Worm (Caenorhabditis elegans): Measurements from ENCODE around the gene C15F1.8.
A peak's percentile ranks its signal among the peaks of the same experiment; 100 is the strongest.

C15F1.8 gene

DNA sequence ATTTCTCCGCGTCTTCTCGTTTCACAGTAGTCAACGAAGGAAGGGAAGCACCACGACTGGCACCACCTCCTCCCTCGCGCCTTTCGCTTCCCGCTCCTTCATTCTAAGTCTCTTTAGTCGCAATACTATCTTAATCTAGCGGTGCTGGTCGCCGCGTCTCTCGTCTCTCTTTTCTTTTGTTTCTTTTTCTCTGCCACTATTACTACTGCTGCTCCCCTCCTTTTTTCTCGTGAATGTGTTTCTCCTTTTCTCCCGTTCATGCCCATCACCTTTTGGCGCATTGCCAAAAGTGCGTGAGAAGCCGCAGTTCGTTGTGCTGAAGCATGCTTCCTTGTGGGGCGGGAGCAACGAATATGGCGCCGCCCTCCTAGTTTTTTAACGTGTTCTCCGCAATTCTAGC is 51.1 kb downstream of the C15F1.8 start (continued):
- TF ChIP-seq rec-8 (tag; optimal IDR thresholded peaks at IDR 0.05) (no peak), ets-4 (GFP tag; optimal IDR thresholded peaks at IDR 0.05) (peak; percentile 39), sptf-2 (GFP tag; optimal IDR thresholded peaks at IDR 0.05) (no peak), mxl-1 (tag; optimal IDR thresholded peaks at IDR 0.05) (no peak), him-1 (tag; optimal IDR thresholded peaks at IDR 0.05) (no peak), nhr-80 (tag; optimal IDR thresholded peaks at IDR 0.05) (peak; percentile 95), sea-2 (GFP tag; IDR thresholded peaks at IDR 0.05) (no peak), ztf-22 (GFP tag; optimal IDR thresholded peaks at IDR 0.05) (peak; percentile 32), B0035.1 (tag; optimal IDR thresholded peaks at IDR 0.05) (no peak), let-607 (tag; optimal IDR thresholded peaks at IDR 0.05) (peak in 1 of 2 experiments; percentile 32), rcor-1 (GFP tag; IDR thresholded peaks at IDR 0.05) (0 out of 2 replicates have a peak, but pooled peaks have one; percentile 30), attf-5 (GFP tag; optimal IDR thresholded peaks at IDR 0.05) (peak; percentile 73), lin-54 (GFP tag; optimal IDR thresholded peaks at IDR 0.05) (peak; percentile 41), ztf-28 (GFP tag; IDR thresholded peaks at IDR 0.05) (no peak), lin-35 (GFP tag; optimal IDR thresholded peaks at IDR 0.05) (no peak), Y53F4B.3 (GFP tag; IDR thresholded peaks at IDR 0.05) (no peak), ztf-26 (tag; optimal IDR thresholded peaks at IDR 0.05) (no peak), madf-8 (GFP tag; conservative IDR thresholded peaks at IDR 0.05) (no peak), C17E4.6 (GFP tag; IDR thresholded peaks at IDR 0.05) (no peak), F22D6.2 (tag; optimal IDR thresholded peaks at IDR 0.05) (no peak), dpl-1 (GFP tag; optimal IDR thresholded peaks at IDR 0.05) (no peak), ZK185.1 (tag; optimal IDR thresholded peaks at IDR 0.05; ENCODE audit: poor library complexity, severe bottlenecking) (peak; percentile 8), F39B2.1 (GFP tag; IDR thresholded peaks at IDR 0.05) (no peak), ceh-27 (GFP tag; optimal IDR thresholded peaks at IDR 0.05) (peak; percentile 45), madf-6 (GFP tag; IDR thresholded peaks at IDR 0.05) (no peak), mes-4 (tag; optimal IDR thresholded peaks at IDR 0.05) (no peak), pbrm-1 (GFP tag; IDR thresholded peaks at IDR 0.05) (peak; percentile 39; the same call in 1 of the 2 replicates), madf-10 (tag; optimal IDR thresholded peaks at IDR 0.05) (peak; percentile 63), C06A6.2 (GFP tag; conservative IDR thresholded peaks at IDR 0.05) (no peak), F52B5.7 (tag; optimal IDR thresholded peaks at IDR 0.05) (no peak), F57A8.1 (GFP tag; optimal IDR thresholded peaks at IDR 0.05) (no peak), ztf-6 (GFP tag; IDR thresholded peaks at IDR 0.05) (no peak), madf-3 (GFP tag; IDR thresholded peaks at IDR 0.05) (no peak), unc-130 (GFP tag; optimal IDR thresholded peaks at IDR 0.05) (no peak), ceh-58 (GFP tag; IDR thresholded peaks at IDR 0.05) (no peak), nhr-27 (tag; optimal IDR thresholded peaks at IDR 0.05) (no peak), K11D2.4 (GFP tag; IDR thresholded peaks at IDR 0.05) (no peak), mel-28 (tag; optimal IDR thresholded peaks at IDR 0.05; ENCODE audit: borderline replicate concordance) (no peak), snpc-1.3 (tag; optimal IDR thresholded peaks at IDR 0.05; ENCODE audit: insufficient read depth) (no peak), lsl-1 (GFP tag; optimal IDR thresholded peaks at IDR 0.05) (no peak), ceh-91 (GFP tag; IDR thresholded peaks at IDR 0.05) (no peak)
